Fruit fly (Drosophila melanogaster) whole organism, wandering third instar larva: ENCODE measurements around the gene CG6567.

Experiments
- Abd-B ChIP-seq: fragments of >200 bp; optimal IDR thresholded peaks from 2 replicates; lab custom pipeline; 2017; ENCODE audit warnings: missing biosample characterization, missing genetic modification characterization
- CG32264 ChIP-seq: fragments of 200-800 bp; sonication (Bioruptor generic); optimal IDR thresholded peaks from 2 replicates; lab custom pipeline; 2016; ENCODE audit warnings: missing biosample characterization, missing genetic modification characterization
- CG9705 ChIP-seq: fragments of 200-800 bp; sonication (Bioruptor generic); optimal IDR thresholded peaks from 2 replicates; lab custom pipeline; 2018; ENCODE audit warnings: missing biosample characterization, mild to moderate bottlenecking, missing genetic modification characterization
- CrebA ChIP-seq: fragments of 200-800 bp; sonication (Bioruptor generic); optimal IDR thresholded peaks from 2 replicates; lab custom pipeline; 2016; ENCODE audit warnings: missing biosample characterization, mild to moderate bottlenecking, missing genetic modification characterization, borderline replicate concordance
- Dfd ChIP-seq: fragments of >200 bp; optimal IDR thresholded peaks from 2 replicates; lab custom pipeline; 2017; ENCODE audit warnings: missing biosample characterization, missing genetic modification characterization
- GATAd ChIP-seq: sonication (Bioruptor generic); optimal IDR thresholded peaks from 2 replicates; lab custom pipeline; 2016; ENCODE audit warnings: missing biosample characterization, missing genetic modification characterization
- HLH106 ChIP-seq: fragments of 200-800 bp; optimal IDR thresholded peaks from 3 replicates; lab custom pipeline; 2019; ENCODE audit warnings: missing biosample characterization, mild to moderate bottlenecking, missing genetic modification characterization, moderate library complexity
- Hnf4 ChIP-seq: fragments of 200-800 bp; sonication (Bioruptor generic); optimal IDR thresholded peaks from 2 replicates; lab custom pipeline; 2016; ENCODE audit warnings: missing biosample characterization, mild to moderate bottlenecking, missing genetic modification characterization
- Hr78 ChIP-seq: fragments of >200 bp; optimal IDR thresholded peaks from 2 replicates; lab custom pipeline; 2017; ENCODE audit warnings: missing biosample characterization, missing genetic modification characterization
- Hr83 ChIP-seq: fragments of 200-300 bp; sonication (Bioruptor generic); optimal IDR thresholded peaks from 2 replicates; lab custom pipeline; 2016; ENCODE audit warnings: missing biosample characterization, mild to moderate bottlenecking, missing genetic modification characterization, moderate library complexity; ENCODE audit not compliant: poor library complexity, severe bottlenecking
- Jra ChIP-seq: sonication (Bioruptor generic); optimal IDR thresholded peaks from 2 replicates; lab custom pipeline; 2016; ENCODE audit warnings: missing biosample characterization, missing genetic modification characterization
- Mio ChIP-seq: sonication (Bioruptor generic); optimal IDR thresholded peaks from 2 replicates; lab custom pipeline; 2016; ENCODE audit warnings: missing biosample characterization, missing genetic modification characterization
- Myc ChIP-seq: fragments of >200 bp; optimal IDR thresholded peaks from 2 replicates; lab custom pipeline; 2017
- N ChIP-seq: fragments of >200 bp; optimal IDR thresholded peaks from 2 replicates; lab custom pipeline; 2018; ENCODE audit warnings: missing biosample characterization, missing external identifiers, missing genetic modification characterization
- OdsH ChIP-seq: fragments of 200-800 bp; sonication (Bioruptor generic); optimal IDR thresholded peaks from 2 replicates; lab custom pipeline; 2016; ENCODE audit warnings: missing biosample characterization, mild to moderate bottlenecking, missing genetic modification characterization
- Rel ChIP-seq, 2 experiments: fragments of 200-800 bp; sonication (Bioruptor generic) in 1 of 2; optimal IDR thresholded peaks; 2 replicates in 1 of 2; 3 replicates in 1 of 2; lab custom pipeline; 2016 to 2019; ENCODE audit warnings: mild to moderate bottlenecking in 2 of 2, missing biosample characterization in 2 of 2, missing genetic modification characterization in 2 of 2, moderate library complexity in 1 of 2
- Sp1 ChIP-seq: fragments of 200-800 bp; sonication (Bioruptor generic); optimal IDR thresholded peaks from 3 replicates; lab custom pipeline; 2019; ENCODE audit warnings: missing biosample characterization, mild to moderate bottlenecking, missing genetic modification characterization, moderate library complexity
- Vsx2 ChIP-seq: fragments of 200-300, 225-300 bp; sonication (Bioruptor generic); optimal IDR thresholded peaks from 2 replicates; lab custom pipeline; 2018; ENCODE audit warnings: missing biosample characterization, missing genetic modification characterization; ENCODE audit not compliant: partially characterized antibody
- br ChIP-seq: fragments of 200-800 bp; sonication (Bioruptor generic); optimal IDR thresholded peaks from 2 replicates; lab custom pipeline; 2016; ENCODE audit warnings: missing biosample characterization, missing genetic modification characterization
- brk ChIP-seq: fragments of 200-800 bp; sonication (Bioruptor generic); optimal IDR thresholded peaks from 2 replicates; lab custom pipeline; 2016; ENCODE audit warnings: missing biosample characterization, mild to moderate bottlenecking, missing genetic modification characterization
- dl ChIP-seq, 2 experiments: fragments of 175-275, 200-275 bp in 1 of 2; fragments of 200-275 bp in 1 of 2; sonication (Bioruptor generic); optimal IDR thresholded peaks; lab custom pipeline; 2018; ENCODE audit warnings: mild to moderate bottlenecking in 2 of 2, missing biosample characterization in 2 of 2, missing genetic modification characterization in 2 of 2, moderate library complexity in 2 of 2; ENCODE audit not compliant: partially characterized antibody in 2 of 2, insufficient read depth in 1 of 2
- dmrt93B ChIP-seq: fragments of 200-800 bp; sonication (Bioruptor generic); optimal IDR thresholded peaks from 2 replicates; lab custom pipeline; 2018; ENCODE audit warnings: missing biosample characterization, mild to moderate bottlenecking, missing genetic modification characterization
- ey ChIP-seq: fragments of 200-800 bp; sonication (Bioruptor generic); optimal IDR thresholded peaks from 2 replicates; lab custom pipeline; 2016; ENCODE audit warnings: missing biosample characterization, missing genetic modification characterization
- foxo ChIP-seq, 2 experiments: fragments of 200-800 bp; sonication (Bioruptor generic); optimal IDR thresholded peaks; 2 replicates in 1 of 2; 3 replicates in 1 of 2; lab custom pipeline; 2016 to 2017; ENCODE audit warnings: missing biosample characterization in 2 of 2, missing genetic modification characterization in 2 of 2
- fru ChIP-seq: fragments of 200-800 bp; sonication (Bioruptor generic); optimal IDR thresholded peaks from 3 replicates; lab custom pipeline; 2016; ENCODE audit warnings: missing biosample characterization, mild to moderate bottlenecking, missing genetic modification characterization
- h ChIP-seq: fragments of 200-800 bp; sonication (Bioruptor generic); optimal IDR thresholded peaks from 3 replicates; lab custom pipeline; 2016; ENCODE audit warnings: missing biosample characterization, mild to moderate bottlenecking, missing genetic modification characterization
- lola ChIP-seq: fragments of >200 bp; optimal IDR thresholded peaks from 2 replicates; lab custom pipeline; 2017; ENCODE audit warnings: missing biosample characterization, missing genetic modification characterization
- pan ChIP-seq: fragments of >200 bp; optimal IDR thresholded peaks from 2 replicates; lab custom pipeline; 2017
- psq ChIP-seq: fragments of 200-800 bp; sonication (Bioruptor generic); optimal IDR thresholded peaks from 3 replicates; lab custom pipeline; 2017; ENCODE audit warnings: missing biosample characterization, mild to moderate bottlenecking, missing genetic modification characterization, moderate library complexity
- rgr ChIP-seq: fragments of 200-800 bp; sonication (Bioruptor generic); optimal IDR thresholded peaks from 3 replicates; lab custom pipeline; 2016; ENCODE audit warnings: missing biosample characterization, mild to moderate bottlenecking, missing genetic modification characterization
- sage ChIP-seq: fragments of 200-800 bp; sonication (Bioruptor generic); optimal IDR thresholded peaks from 2 replicates; lab custom pipeline; 2016; ENCODE audit warnings: missing biosample characterization, mild to moderate bottlenecking, missing genetic modification characterization
- sv ChIP-seq: fragments of 200-800 bp; sonication (Bioruptor generic); optimal IDR thresholded peaks from 3 replicates; lab custom pipeline; 2016; ENCODE audit warnings: missing biosample characterization, missing genetic modification characterization
- tai ChIP-seq: sonication (Bioruptor generic); optimal IDR thresholded peaks from 2 replicates; lab custom pipeline; 2016; ENCODE audit warnings: missing biosample characterization, missing genetic modification characterization
- usp ChIP-seq: fragments of >200 bp; optimal IDR thresholded peaks from 2 replicates; lab custom pipeline; 2017; ENCODE audit warnings: missing biosample characterization, missing genetic modification characterization
- woc ChIP-seq: sonication (Bioruptor generic); optimal IDR thresholded peaks from 2 replicates; lab custom pipeline; 2016; ENCODE audit warnings: missing biosample characterization, mild to moderate bottlenecking, missing genetic modification characterization

The CG6567 gene

dm6 chr3R:10885422-10886081 is 31.3 kb upstream of the CG6567 start, which contains the start of gene Leash:
Gene Leash, plus strand, starts transcription at chr3R:10885540.
- TF ChIP-seq N (no peak), OdsH (GFP tag; lab: Kevin White, UChicago) (peak; percentile 13), usp (GFP tag; lab: Kevin White, UChicago) (no peak), br (no peak), tai (GFP tag; lab: Kevin White, UChicago) (no peak), Hnf4 (GFP tag; lab: Kevin White, UChicago) (no peak), Dfd (GFP tag; lab: Kevin White, UChicago) (no peak), Sp1 (peak; percentile 10), woc (GFP tag; lab: Kevin White, UChicago) (no peak)
- TF ChIP-seq, all 38 proteins: peak for 2

DNA sequence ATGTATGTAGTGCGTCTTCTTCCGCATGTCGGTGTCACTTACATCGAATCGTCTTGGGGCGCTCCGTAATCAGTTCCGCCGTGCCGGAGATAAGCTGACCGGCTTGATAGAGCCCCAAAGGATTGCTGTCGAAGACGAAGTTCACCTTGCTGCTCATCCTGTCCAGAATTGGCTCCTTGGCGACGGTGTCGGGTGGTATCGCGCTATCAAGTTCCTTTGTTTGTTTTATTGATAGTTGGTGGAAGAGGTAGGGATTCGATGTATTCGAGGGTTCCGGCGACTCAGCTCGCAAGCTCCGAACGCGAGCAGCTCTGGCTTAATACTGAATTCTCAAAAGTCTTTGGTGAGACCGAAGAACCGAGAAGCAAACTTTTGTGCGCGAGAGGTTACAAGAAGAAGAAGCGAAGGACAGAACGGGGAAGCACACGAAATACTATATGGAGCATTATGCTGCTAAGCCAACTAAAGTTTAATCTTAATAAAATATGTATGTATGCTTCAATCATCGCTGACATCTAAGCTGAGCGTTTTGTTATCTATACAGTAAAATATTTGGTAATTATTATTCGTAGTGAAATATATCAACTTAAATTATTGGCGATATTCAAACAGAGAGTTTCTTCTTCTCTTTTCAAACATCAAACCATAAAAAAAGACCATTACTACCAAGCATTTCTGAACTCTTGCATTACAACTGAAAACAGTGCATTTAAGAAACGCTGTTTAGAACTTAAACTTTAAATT is 30.6 kb upstream of the CG6567 start, which contains the start of gene CG14696:
TSS of gene CG14696 (minus strand) at position 324 of the 744 bp plus-strand sequence.
- TF ChIP-seq Rel (GFP tag; optimal IDR thresholded peaks at IDR 0.05; lab: Kevin White, UChicago): no peak
- TF ChIP-seq Rel (tag; optimal IDR thresholded peaks at IDR 0.05; lab: Kevin White, UChicago): peak; percentile 97
- no peak for TF ChIP-seq sage (GFP tag; lab: Kevin White, UChicago)

dm6 chr3R:10884031-10884677 is 29.9 kb upstream of the CG6567 start:
- TF ChIP-seq Abd-B (GFP tag; lab: Kevin White, UChicago) (no peak), CrebA (no peak), h (GFP tag; lab: Kevin White, UChicago) (peak; percentile 18), tai (GFP tag; lab: Kevin White, UChicago) (no peak), Mio (GFP tag; lab: Kevin White, UChicago) (no peak), Vsx2 (GFP tag; lab: Kevin White, UChicago) (no peak), brk (no peak), Hr78 (no peak), ey (GFP tag; lab: Kevin White, UChicago) (no peak), foxo (GFP tag; optimal IDR thresholded peaks at IDR 0.05; lab: Kevin White, UChicago) (peak in 1 of 2 experiments; percentile 20), sv (GFP tag; lab: Kevin White, UChicago) (peak; percentile 0), GATAd (GFP tag; lab: Kevin White, UChicago) (no peak)
- TF ChIP-seq, all 38 proteins: peak for 3

dm6 chr3R:10881824-10882559 is 27.7 kb upstream of the CG6567 start, which contains the start of gene Tpc1:
Gene Tpc1, minus strand, starts transcription at chr3R:10882188.
- TF ChIP-seq CG9705 (GFP tag; lab: Kevin White, UChicago) (peak; percentile 30), psq (peak; percentile 2), Myc (lab: Kevin White, UChicago) (peak; percentile 97), HLH106 (tag; lab: Kevin White, UChicago) (peak; percentile 57), rgr (GFP tag; lab: Kevin White, UChicago) (peak; percentile 52), usp (GFP tag; lab: Kevin White, UChicago) (no peak), OdsH (GFP tag; lab: Kevin White, UChicago) (no peak), Jra (peak; percentile 63), Rel (GFP tag; optimal IDR thresholded peaks at IDR 0.05; lab: Kevin White, UChicago) (no peak), Rel (tag; optimal IDR thresholded peaks at IDR 0.05; lab: Kevin White, UChicago) (peak; percentile 22), Hnf4 (GFP tag; lab: Kevin White, UChicago) (peak; percentile 71), N (no peak), tai (GFP tag; lab: Kevin White, UChicago) (no peak), Hr83 (no peak), fru (peak; percentile 82), dmrt93B (no peak), lola (GFP tag; lab: Kevin White, UChicago) (no peak), sv (GFP tag; lab: Kevin White, UChicago) (peak; percentile 60), ey (GFP tag; lab: Kevin White, UChicago) (peak; percentile 52), woc (GFP tag; lab: Kevin White, UChicago) (peak; percentile 91), foxo (GFP tag; optimal IDR thresholded peaks at IDR 0.05; lab: Kevin White, UChicago) (peak in 1 of 2 experiments; percentile 34), Sp1 (peak; percentile 21), CrebA (no peak), dl (GFP tag; optimal IDR thresholded peaks at IDR 0.05; lab: Kevin White, UChicago; ENCODE audit: insufficient read depth in 1 of 2, partially characterized antibody in 2 of 2) (no peak), sage (GFP tag; lab: Kevin White, UChicago) (no peak), br (peak; percentile 39), pan (lab: Kevin White, UChicago) (no peak), Vsx2 (GFP tag; lab: Kevin White, UChicago) (no peak), CG32264 (GFP tag; lab: Kevin White, UChicago) (peak; percentile 13), h (GFP tag; lab: Kevin White, UChicago) (peak; percentile 55)
